Worm (Caenorhabditis elegans) whole organism, L4/young adult: ENCODE results near the gene F09C6.14.

Source experiments
- W03F9.2 ChIP-seq: fragments of 150-350 bp; optimal IDR thresholded peaks from 2 replicates; lab custom pipeline; 2014; ENCODE audit warnings: missing biosample characterization, missing genetic modification characterization
- dao-5 ChIP-seq: sonication (generic microtip); optimal IDR thresholded peaks from 2 replicates; lab custom pipeline; 2016; ENCODE audit warnings: missing genotype, missing genetic modification characterization, moderate library complexity, missing compliant biosample characterization
- him-1 ChIP-seq: sonication (generic microtip); optimal IDR thresholded peaks from 2 replicates; lab custom pipeline; 2016; ENCODE audit warnings: missing genotype, missing genetic modification reagents, missing genetic modification characterization, missing compliant biosample characterization

- TF ChIP-seq him-1 (tag; lab: Kevin White, UChicago): no peak
- TF ChIP-seq W03F9.2 (tag; lab: Kevin White, UChicago): no peak
- no peak for TF ChIP-seq dao-5 (tag; lab: Kevin White, UChicago)
These were observed 46.6 kb downstream of the F09C6.14 start, which contains the start of gene Y102A5C.36 for ce11 chrV:16927345-16927744.
